Worm (Caenorhabditis elegans) whole organism, L4 larva: ENCODE data around the gene sox-4.

Experiments used
- F10B5.3 ChIP-seq: sonication (generic microtip); optimal IDR thresholded peaks from 2 replicates; lab custom pipeline; 2016; ENCODE audit warnings: mild to moderate bottlenecking, missing genetic modification characterization, missing compliant biosample characterization
- T20F7.1 ChIP-seq: fragments of 200-800 bp; sonication (Bioruptor generic); optimal IDR thresholded peaks from 2 replicates; lab custom pipeline; 2018; ENCODE audit warnings: mild to moderate bottlenecking, missing genetic modification characterization, missing compliant biosample characterization
- T26A8.4 ChIP-seq: fragments of 200-800 bp; sonication (Bioruptor generic); IDR thresholded peaks from 2 replicates; pipeline ENCODE4 v1.3.6; 2022; ENCODE audit warnings: missing genetic modification characterization, missing compliant biosample characterization
- Y105C5A.15 ChIP-seq: fragments of 200-800 bp; sonication (Bioruptor generic); IDR thresholded peaks from 2 replicates; pipeline ENCODE4 v1.3.6; 2022; ENCODE audit warnings: missing genetic modification characterization, missing compliant biosample characterization
- Y5F2A.4 ChIP-seq: fragments of 200-800 bp; sonication (Bioruptor generic); optimal IDR thresholded peaks from 2 replicates; lab custom pipeline; 2018; ENCODE audit warnings: mild to moderate bottlenecking, missing genetic modification characterization, missing compliant biosample characterization
- Y75B8A.6 ChIP-seq: fragments of 200-800 bp; sonication (Bioruptor generic); IDR thresholded peaks from 2 replicates; pipeline ENCODE4 v1.3.6; 2022; ENCODE audit warnings: missing genetic modification reagents, missing genetic modification characterization, missing compliant biosample characterization
- ZK337.2 ChIP-seq: fragments of 200-800 bp; sonication (Bioruptor generic); IDR thresholded peaks from 2 replicates; pipeline ENCODE4 v1.3.6; 2022; ENCODE audit warnings: missing genetic modification reagents, missing genetic modification characterization, missing compliant biosample characterization
- aha-1 ChIP-seq: fragments of 150-350 bp; peaks from one replicate; lab custom pipeline; 2014; ENCODE audit warnings: missing biosample characterization, missing genetic modification characterization
- ama-1 ChIP-seq: fragments of 150-350 bp; optimal IDR thresholded peaks from 2 replicates; lab custom pipeline; 2014; ENCODE audit warnings: inconsistent platforms, mixed read lengths
- arid-1 ChIP-seq: fragments of 200-800 bp; sonication (Bioruptor generic); conservative IDR thresholded peaks from 2 replicates; pipeline ENCODE4 v1.3.6; 2022; ENCODE audit warnings: missing genetic modification reagents, missing genetic modification characterization, missing compliant biosample characterization
- ceh-28 ChIP-seq: fragments of 150-350 bp; optimal IDR thresholded peaks from 2 replicates; lab custom pipeline; 2014; ENCODE audit warnings: missing biosample characterization, missing genetic modification reagents, missing genetic modification characterization
- ctbp-1 ChIP-seq: fragments of 200-800 bp; sonication (Bioruptor generic); IDR thresholded peaks from 2 replicates; pipeline ENCODE4 v1.3.6; 2022; ENCODE audit warnings: missing genetic modification reagents, missing genetic modification characterization, missing compliant biosample characterization
- daf-16 ChIP-seq, 3 experiments: sonication (generic microtip); optimal IDR thresholded peaks; 2 replicates each; lab custom pipeline; 2016 to 2017; ENCODE audit warnings: missing genetic modification characterization in 3 of 3, missing genetic modification reagents in 3 of 3, mild to moderate bottlenecking in 2 of 3, missing compliant biosample characterization in 2 of 3, missing biosample characterization in 1 of 3, moderate library complexity in 1 of 3
- dmd-6 ChIP-seq: fragments of 200-800 bp; sonication (Bioruptor generic); IDR thresholded peaks from 2 replicates; pipeline ENCODE4 v1.3.6; 2022; ENCODE audit warnings: missing genetic modification reagents, missing genetic modification characterization, missing compliant biosample characterization
- dmd-8 ChIP-seq: fragments of 200-800 bp; sonication (Bioruptor generic); IDR thresholded peaks from 2 replicates; pipeline ENCODE4 v1.3.6; 2022; ENCODE audit warnings: missing genetic modification characterization, missing compliant biosample characterization
- dmd-9 ChIP-seq: fragments of 200-800 bp; sonication (Bioruptor generic); IDR thresholded peaks from 2 replicates; pipeline ENCODE4 v1.3.6; 2022; ENCODE audit warnings: missing genetic modification reagents, missing genetic modification characterization, missing compliant biosample characterization
- duxl-1 ChIP-seq: sonication (generic microtip); optimal IDR thresholded peaks from 2 replicates; lab custom pipeline; 2016; ENCODE audit warnings: mild to moderate bottlenecking, missing genetic modification characterization, moderate library complexity, missing compliant biosample characterization; ENCODE audit not compliant: poor library complexity
- dve-1 ChIP-seq: sonication (generic microtip); optimal IDR thresholded peaks from 2 replicates; lab custom pipeline; 2017; ENCODE audit warnings: antibody characterized with exemption, mild to moderate bottlenecking, missing genetic modification characterization, missing compliant biosample characterization; ENCODE audit not compliant: insufficient read depth
- hlh-11 ChIP-seq: fragments of 200-800 bp; sonication (Bioruptor generic); optimal IDR thresholded peaks from 2 replicates; lab custom pipeline; 2018; ENCODE audit warnings: mild to moderate bottlenecking, missing genetic modification characterization, missing compliant biosample characterization
- hlh-30 ChIP-seq: sonication (generic microtip); optimal IDR thresholded peaks from 2 replicates; lab custom pipeline; 2017; ENCODE audit warnings: antibody characterized with exemption, mild to moderate bottlenecking, missing genetic modification characterization, missing compliant biosample characterization; ENCODE audit not compliant: insufficient read depth
- hmg-1.1 ChIP-seq: fragments of 200-800 bp; sonication (Bioruptor generic); IDR thresholded peaks from 2 replicates; pipeline ENCODE4 v1.3.6; 2022; ENCODE audit warnings: missing genetic modification reagents, missing genetic modification characterization, missing compliant biosample characterization
- lin-13 ChIP-seq: fragments of 150-350 bp; optimal IDR thresholded peaks from 2 replicates; lab custom pipeline; 2014; ENCODE audit warnings: missing biosample characterization, missing genetic modification reagents, missing genetic modification characterization
- lsy-2 ChIP-seq, 2 experiments: fragments of 150-350 bp in 1 of 2; sonication (generic microtip) in 1 of 2; optimal IDR thresholded peaks; 2 replicates each; lab custom pipeline; 2014 to 2017; ENCODE audit warnings: missing biosample characterization in 2 of 2, missing genetic modification characterization in 2 of 2
- mdl-1 ChIP-seq, 2 experiments: fragments of 150-350 bp in 1 of 2; sonication (generic microtip) in 1 of 2; optimal IDR thresholded peaks; 2 replicates each; lab custom pipeline; 2014 to 2017; ENCODE audit warnings: missing biosample characterization in 2 of 2, missing genetic modification characterization in 2 of 2
- mep-1 ChIP-seq: fragments of 150-350 bp; sonication (generic microtip); optimal IDR thresholded peaks from 3 replicates; lab custom pipeline; 2014; ENCODE audit warnings: missing biosample characterization, missing genetic modification characterization
- mes-2 ChIP-seq: sonication (generic microtip); optimal IDR thresholded peaks from 2 replicates; lab custom pipeline; 2016; ENCODE audit warnings: missing genotype, mild to moderate bottlenecking, missing genetic modification characterization, missing compliant biosample characterization; ENCODE audit not compliant: poor library complexity, severe bottlenecking
- nhr-10 ChIP-seq: fragments of 150-350 bp; optimal IDR thresholded peaks from 2 replicates; lab custom pipeline; 2014; ENCODE audit warnings: missing biosample characterization, missing genetic modification characterization
- nhr-111 ChIP-seq: fragments of 200-800 bp; sonication (Bioruptor generic); optimal IDR thresholded peaks from 2 replicates; lab custom pipeline; 2018; ENCODE audit warnings: mild to moderate bottlenecking, missing genetic modification characterization, missing compliant biosample characterization
- nhr-237 ChIP-seq: sonication (generic microtip); optimal IDR thresholded peaks from 2 replicates; lab custom pipeline; 2017; ENCODE audit warnings: missing biosample characterization, missing genetic modification characterization
- nhr-28 ChIP-seq: fragments of 150-350 bp; optimal IDR thresholded peaks from 2 replicates; lab custom pipeline; 2014; ENCODE audit warnings: missing biosample characterization, missing genetic modification characterization
- nhr-77 ChIP-seq: fragments of 150-350 bp; optimal IDR thresholded peaks from 2 replicates; lab custom pipeline; 2014; ENCODE audit warnings: missing biosample characterization, missing genetic modification characterization
- pha-4 ChIP-seq, 2 experiments: fragments of 150-350 bp in 1 of 2; fragments of 200-800 bp in 1 of 2; sonication (Bioruptor generic) in 1 of 2; IDR thresholded peaks in 1 of 2; optimal IDR thresholded peaks in 1 of 2; 2 replicates each; pipeline versions ENCODE4 v1.3.6 to Lab custom; 2014 to 2022; ENCODE audit warnings: missing genetic modification characterization in 2 of 2, missing genetic modification reagents in 2 of 2, missing biosample characterization in 1 of 2, missing compliant biosample characterization in 1 of 2
- php-3 ChIP-seq: fragments of 200-800 bp; sonication (Bioruptor generic); IDR thresholded peaks from 2 replicates; pipeline ENCODE4 v1.3.6; 2022; ENCODE audit warnings: missing genetic modification reagents, missing genetic modification characterization, missing compliant biosample characterization
- pqm-1 ChIP-seq: sonication (generic microtip); optimal IDR thresholded peaks from 2 replicates; lab custom pipeline; 2017; ENCODE audit warnings: missing biosample characterization, missing genetic modification characterization
- rbr-2 ChIP-seq: sonication (generic microtip); optimal IDR thresholded peaks from 2 replicates; lab custom pipeline; 2016; ENCODE audit warnings: missing genotype, missing genetic modification characterization, missing compliant biosample characterization
- sdz-12 ChIP-seq: fragments of 200-800 bp; sonication (Bioruptor generic); optimal IDR thresholded peaks from 2 replicates; lab custom pipeline; 2018; ENCODE audit warnings: mild to moderate bottlenecking, missing genetic modification characterization, missing compliant biosample characterization
- set-16 ChIP-seq: fragments of 200-800 bp; sonication (Bioruptor generic); IDR thresholded peaks from 2 replicates; pipeline ENCODE4 v1.3.6; 2022; ENCODE audit warnings: missing genetic modification reagents, missing genetic modification characterization, missing compliant biosample characterization
- skn-1 ChIP-seq: fragments of 150-350 bp; optimal IDR thresholded peaks from 2 replicates; lab custom pipeline; 2014; ENCODE audit warnings: missing biosample characterization, missing genetic modification characterization
- spr-3 ChIP-seq: fragments of 200-800 bp; sonication (Bioruptor generic); optimal IDR thresholded peaks from 2 replicates; lab custom pipeline; 2018; ENCODE audit warnings: mild to moderate bottlenecking, missing genetic modification characterization, missing compliant biosample characterization
- unc-39 ChIP-seq: sonication (generic microtip); optimal IDR thresholded peaks from 2 replicates; lab custom pipeline; 2017; ENCODE audit warnings: missing biosample characterization, missing genetic modification characterization
- vab-7 ChIP-seq: fragments of 200-800 bp; sonication (Bioruptor generic); IDR thresholded peaks from 2 replicates; pipeline ENCODE4 v1.3.6; 2022; ENCODE audit warnings: missing genetic modification reagents, missing genetic modification characterization, missing compliant biosample characterization
- zag-1 ChIP-seq: fragments of 150-350 bp; optimal IDR thresholded peaks from 2 replicates; lab custom pipeline; 2014; ENCODE audit warnings: missing biosample characterization, missing genetic modification characterization
- zip-11 ChIP-seq: fragments of 200-800 bp; sonication (Bioruptor generic); IDR thresholded peaks from 2 replicates; pipeline ENCODE4 v1.3.6; 2022; ENCODE audit warnings: missing genetic modification characterization, missing compliant biosample characterization

The sox-4 gene

ce11 chrX:3508906-3509305 is at the start of gene sox-4:
TSS of gene sox-4 (minus strand) at chrX:3509006.
- no peak for TF ChIP-seq dmd-8 (GFP tag; lab: Robert Waterston, UW)
- no peak for TF ChIP-seq hmg-1.1 (GFP tag; lab: Robert Waterston, UW)
- TF ChIP-seq nhr-111 (GFP tag; lab: Kevin White, UChicago), result no peak
- TF ChIP-seq dve-1, result no peak
- no peak for TF ChIP-seq sdz-12 (GFP tag; lab: Kevin White, UChicago)
- TF ChIP-seq T26A8.4 (GFP tag; lab: Robert Waterston, UW), result no peak
- TF ChIP-seq skn-1 (tag; lab: Kevin White, UChicago), result no peak
- TF ChIP-seq Y75B8A.6 (GFP tag; lab: Robert Waterston, UW), result no peak
- TF ChIP-seq spr-3, result no peak
- TF ChIP-seq ceh-28, result no peak
- no peak for TF ChIP-seq nhr-77
- no peak for TF ChIP-seq lsy-2 (tag; optimal IDR thresholded peaks at IDR 0.05; lab: Kevin White, UChicago)
- no peak for TF ChIP-seq ama-1
- no peak for TF ChIP-seq zag-1 (tag; lab: Kevin White, UChicago)
- TF ChIP-seq rbr-2 (tag; lab: Kevin White, UChicago), result no peak
- no peak for TF ChIP-seq pha-4 (GFP tag; IDR thresholded peaks at IDR 0.05; lab: Robert Waterston, UW)
- no peak for TF ChIP-seq pha-4 (tag; optimal IDR thresholded peaks at IDR 0.05; lab: Kevin White, UChicago)
- no peak for TF ChIP-seq unc-39 (tag; lab: Kevin White, UChicago)
- TF ChIP-seq T20F7.1 (GFP tag; lab: Kevin White, UChicago), result no peak
- TF ChIP-seq Y105C5A.15 (GFP tag; lab: Robert Waterston, UW), result no peak

- peak; percentile 7 for TF ChIP-seq nhr-77
- peak; percentile 50 for TF ChIP-seq hlh-11
- TF ChIP-seq pqm-1 (tag; lab: Kevin White, UChicago), result peak; percentile 83
- no peak for TF ChIP-seq mes-2 (tag; lab: Kevin White, UChicago)
- TF ChIP-seq lin-13 (GFP tag; lab: Kevin White, UChicago), result no peak
- TF ChIP-seq Y5F2A.4 (GFP tag; lab: Kevin White, UChicago), result no peak
- TF ChIP-seq nhr-28 (tag; lab: Kevin White, UChicago), result peak; percentile 68
- peak; percentile 77 for TF ChIP-seq dmd-6 (GFP tag; lab: Robert Waterston, UW)
- no peak for TF ChIP-seq ZK337.2
- TF ChIP-seq daf-16 (GFP tag; optimal IDR thresholded peaks at IDR 0.05; lab: Kevin White, UChicago), result no peak
- TF ChIP-seq daf-16 (tag; optimal IDR thresholded peaks at IDR 0.05; lab: Kevin White, UChicago), result peak; percentile 37
- TF ChIP-seq dmd-9 (GFP tag; lab: Robert Waterston, UW), result no peak
- peak; percentile 18 for TF ChIP-seq dve-1
- no peak for TF ChIP-seq arid-1
Observed at ce11 chrX:3555930-3556329, 47.1 kb upstream of the sox-4 start.

- TF ChIP-seq set-16 (peak; percentile 64), rbr-2 (tag; lab: Kevin White, UChicago) (no peak)
Observed at ce11 chrX:3554117-3554516, 45.3 kb upstream of the sox-4 start.

ce11 chrX:3553687-3554086 is 44.9 kb upstream of the sox-4 start:
- TF ChIP-seq F10B5.3 (tag; lab: Kevin White, UChicago) (no peak), aha-1 (tag; lab: Kevin White, UChicago) (peak; percentile 85), ZK337.2 (no peak)
- TF ChIP-seq, all 104 proteins: peak for 1

ce11 chrX:3552948-3553347 is 44.1 kb upstream of the sox-4 start:
- TF ChIP-seq dmd-9 (GFP tag; lab: Robert Waterston, UW), result no peak
- TF ChIP-seq nhr-10 (tag; lab: Kevin White, UChicago), result no peak
- no peak for TF ChIP-seq duxl-1 (tag; lab: Kevin White, UChicago)
- no peak for TF ChIP-seq nhr-237 (tag; lab: Kevin White, UChicago)
- no peak for TF ChIP-seq spr-3
- TF ChIP-seq daf-16 (GFP tag; optimal IDR thresholded peaks at IDR 0.05; lab: Kevin White, UChicago), result no peak
- TF ChIP-seq daf-16 (tag; optimal IDR thresholded peaks at IDR 0.05; lab: Kevin White, UChicago), result peak; percentile 31
- no peak for TF ChIP-seq lin-13 (GFP tag; lab: Kevin White, UChicago)
- TF ChIP-seq php-3 (GFP tag; lab: Robert Waterston, UW), result 0 out of 2 replicates have a peak, but pooled peaks have one; percentile 37
- TF ChIP-seq zip-11 (GFP tag; lab: Robert Waterston, UW), result no peak
- no peak for TF ChIP-seq nhr-28 (tag; lab: Kevin White, UChicago)
- TF ChIP-seq ctbp-1 (GFP tag; lab: Robert Waterston, UW), result no peak
- no peak for TF ChIP-seq hlh-30 (tag; lab: Kevin White, UChicago)
- TF ChIP-seq aha-1 (tag; lab: Kevin White, UChicago), result peak; percentile 16
- TF ChIP-seq pqm-1 (tag; lab: Kevin White, UChicago), result peak; percentile 30
- TF ChIP-seq mdl-1 (tag; optimal IDR thresholded peaks at IDR 0.05; lab: Kevin White, UChicago), result no peak
- peak; percentile 1 for TF ChIP-seq mep-1
- no peak for TF ChIP-seq vab-7
- TF ChIP-seq dmd-6 (GFP tag; lab: Robert Waterston, UW), result peak; percentile 47; the same call in 1 of the 2 replicates
